Worm (Caenorhabditis elegans): Measurements from ENCODE around the gene Y17G9B.4.
A peak's percentile ranks its signal among the peaks of the same experiment; 100 is the strongest.

Gene Y17G9B.4

ce11 chrIV:4725478-4725920 is 26.4 kb upstream of the Y17G9B.4 start (continued):
- TF ChIP-seq fkh-4 (tag; optimal IDR thresholded peaks at IDR 0.05; ENCODE audit: borderline replicate concordance) (peak; percentile 68), C04F5.9 (tag; optimal IDR thresholded peaks at IDR 0.05) (peak; percentile 84), fkh-8 (tag; optimal IDR thresholded peaks at IDR 0.05) (peak; percentile 76), unc-86 (tag; optimal IDR thresholded peaks at IDR 0.05) (peak; percentile 79), nhr-71 (tag; optimal IDR thresholded peaks at IDR 0.05) (peak; percentile 94), lin-35 (GFP tag; optimal IDR thresholded peaks at IDR 0.05) (peak; percentile 29 to 43), nhr-77 (tag; optimal IDR thresholded peaks at IDR 0.05) (peak; percentile 53), ceh-88 (GFP tag; IDR thresholded peaks at IDR 0.05) (peak; percentile 99), lsy-2 (tag; optimal IDR thresholded peaks at IDR 0.05) (peak; percentile 95 to 96), fkh-10 (GFP tag; optimal IDR thresholded peaks at IDR 0.05) (peak; percentile 16), mab-9 (GFP tag; IDR thresholded peaks at IDR 0.05) (peak; percentile 100), nhr-90 (tag; optimal IDR thresholded peaks at IDR 0.05; ENCODE audit: poor library complexity) (peak; percentile 90), nhr-47 (tag; optimal IDR thresholded peaks at IDR 0.05) (peak; percentile 97), tbx-2 (tag; optimal IDR thresholded peaks at IDR 0.05) (peak; percentile 81), lir-3 (tag; optimal IDR thresholded peaks at IDR 0.05; ENCODE audit: poor library complexity) (peak; percentile 78), lin-39 (tag; optimal IDR thresholded peaks at IDR 0.05) (peak; percentile 24), pax-3 (tag; optimal IDR thresholded peaks at IDR 0.05) (peak; percentile 87), dsc-1 (tag; optimal IDR thresholded peaks at IDR 0.05) (peak; percentile 89), elt-3 (tag; optimal IDR thresholded peaks at IDR 0.05) (peak in 1 of 6 experiments; percentile 14), nhr-11 (tag; optimal IDR thresholded peaks at IDR 0.05) (peak; percentile 65), egl-13 (tag; optimal IDR thresholded peaks at IDR 0.05) (peak; percentile 68), nhr-85 (tag) (peak; percentile 93), sox-4 (tag; optimal IDR thresholded peaks at IDR 0.05) (peak; percentile 81), ztf-11 (tag; optimal IDR thresholded peaks at IDR 0.05) (peak in 1 of 2 experiments; percentile 74), irx-1 (tag; optimal IDR thresholded peaks at IDR 0.05) (peak; percentile 84), dpl-1 (GFP tag; optimal IDR thresholded peaks at IDR 0.05) (peak; percentile 47 to 58 (median 50)), C16A3.4 (tag; optimal IDR thresholded peaks at IDR 0.05) (peak; percentile 3), jun-1 (tag; optimal IDR thresholded peaks at IDR 0.05) (peak; percentile 35), snu-23 (GFP tag; optimal IDR thresholded peaks at IDR 0.05) (peak; percentile 82), nhr-19 (GFP tag; conservative IDR thresholded peaks at IDR 0.05) (peak; percentile 99)

- TF ChIP-seq nhr-20 (tag; optimal IDR thresholded peaks at IDR 0.05) (peak; percentile 93), vab-15 (tag; optimal IDR thresholded peaks at IDR 0.05) (peak; percentile 32), lin-13 (GFP tag; optimal IDR thresholded peaks at IDR 0.05) (peak; percentile 39), dsc-1 (tag; optimal IDR thresholded peaks at IDR 0.05) (peak; percentile 93), ztf-4 (tag; optimal IDR thresholded peaks at IDR 0.05) (peak; percentile 7), rnt-1 (tag; optimal IDR thresholded peaks at IDR 0.05) (peak; percentile 90), isw-1 (GFP tag; IDR thresholded peaks at IDR 0.05) (peak; percentile 99), dpl-1 (GFP tag; optimal IDR thresholded peaks at IDR 0.05) (peak; percentile 58 to 73 (median 73)), grh-1 (GFP tag; IDR thresholded peaks at IDR 0.05) (peak; percentile 99), fkh-4 (tag; optimal IDR thresholded peaks at IDR 0.05; ENCODE audit: borderline replicate concordance) (peak; percentile 82), swsn-7 (tag; optimal IDR thresholded peaks at IDR 0.05) (peak; percentile 90), sox-4 (tag; optimal IDR thresholded peaks at IDR 0.05) (peak; percentile 82), ztf-11 (tag; optimal IDR thresholded peaks at IDR 0.05) (peak in 1 of 2 experiments; percentile 75), ceh-8 (GFP tag; optimal IDR thresholded peaks at IDR 0.05) (peak; percentile 82), fos-1 (tag; optimal IDR thresholded peaks at IDR 0.05) (peak; percentile 8), jun-1 (tag; optimal IDR thresholded peaks at IDR 0.05) (peak; percentile 64), lin-14 (GFP tag; optimal IDR thresholded peaks at IDR 0.05) (peak; percentile 91), efl-1 (optimal IDR thresholded peaks at IDR 0.05) (peak; percentile 76 to 80), efl-1 (GFP tag; optimal IDR thresholded peaks at IDR 0.05 in 1 of 2) (peak; percentile 64 to 97), ets-5 (GFP tag; IDR thresholded peaks at IDR 0.05) (peak; percentile 75; the same call in 1 of the 2 replicates), ceh-90 (tag; optimal IDR thresholded peaks at IDR 0.05) (peak; percentile 64), nhr-90 (tag; optimal IDR thresholded peaks at IDR 0.05; ENCODE audit: poor library complexity) (peak; percentile 94), egl-13 (tag; optimal IDR thresholded peaks at IDR 0.05) (peak; percentile 84), lin-35 (GFP tag; optimal IDR thresholded peaks at IDR 0.05) (peak; percentile 9 to 67), xbp-1 (tag; optimal IDR thresholded peaks at IDR 0.05) (peak; percentile 89), nhr-85 (tag) (peak; percentile 95), nhr-19 (GFP tag; conservative IDR thresholded peaks at IDR 0.05) (peak; percentile 100), elt-3 (tag; optimal IDR thresholded peaks at IDR 0.05) (peak in 1 of 6 experiments; percentile 61), nhr-11 (tag; optimal IDR thresholded peaks at IDR 0.05) (peak; percentile 28), nhr-47 (tag; optimal IDR thresholded peaks at IDR 0.05) (peak; percentile 98), unc-98 (GFP tag; IDR thresholded peaks at IDR 0.05) (peak; percentile 99), ceh-88 (GFP tag; IDR thresholded peaks at IDR 0.05) (peak; percentile 100), F16B12.6 (tag; optimal IDR thresholded peaks at IDR 0.05) (peak; percentile 74), fkh-8 (tag; optimal IDR thresholded peaks at IDR 0.05) (peak; percentile 91), C04F5.9 (tag; optimal IDR thresholded peaks at IDR 0.05) (peak; percentile 86)
Observed at ce11 chrIV:4727935-4728334, 24.0 kb upstream of the Y17G9B.4 start.
